Worm (Caenorhabditis elegans) whole organism, L4/young adult: ENCODE measurements around the gene imp-2.

ENCODE experiments used
- dao-5 ChIP-seq: sonication (generic microtip); optimal IDR thresholded peaks from 2 replicates; lab custom pipeline; 2016; ENCODE audit warnings: missing genotype, missing genetic modification characterization, moderate library complexity, missing compliant biosample characterization
- him-1 ChIP-seq: sonication (generic microtip); optimal IDR thresholded peaks from 2 replicates; lab custom pipeline; 2016; ENCODE audit warnings: missing genotype, missing genetic modification reagents, missing genetic modification characterization, missing compliant biosample characterization

DNA sequence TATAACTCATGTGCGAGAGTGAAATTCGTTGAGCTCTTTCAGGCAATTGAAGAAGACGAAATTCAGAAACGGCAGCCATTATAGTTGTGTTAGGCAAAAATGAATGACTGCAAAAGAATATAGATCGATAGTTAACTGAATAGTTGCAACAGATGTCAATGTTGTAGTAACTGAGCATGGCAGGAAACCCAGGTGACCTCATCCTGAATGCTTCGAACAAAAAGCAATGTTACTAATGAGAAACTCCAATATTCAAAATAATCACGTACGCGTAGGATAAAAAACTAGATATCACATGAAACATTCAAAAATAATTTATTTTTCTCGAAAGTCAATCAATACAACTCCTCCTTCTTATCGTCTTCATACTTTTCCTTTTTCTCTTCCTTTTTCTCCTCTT is 43.8 kb upstream of the imp-2 start, which contains the start of gene fbxb-9:
- TF ChIP-seq dao-5 (no peak), him-1 (no peak)
